Fruit fly (Drosophila melanogaster) whole organism, wandering third instar larva: ENCODE data around the gene CG31898.

Source experiments
- Abd-B ChIP-seq: fragments of >200 bp; optimal IDR thresholded peaks from 2 replicates; lab custom pipeline; 2017; ENCODE audit warnings: missing biosample characterization, missing genetic modification characterization
- CG32264 ChIP-seq: fragments of 200-800 bp; sonication (Bioruptor generic); optimal IDR thresholded peaks from 2 replicates; lab custom pipeline; 2016; ENCODE audit warnings: missing biosample characterization, missing genetic modification characterization
- CG9705 ChIP-seq: fragments of 200-800 bp; sonication (Bioruptor generic); optimal IDR thresholded peaks from 2 replicates; lab custom pipeline; 2018; ENCODE audit warnings: missing biosample characterization, mild to moderate bottlenecking, missing genetic modification characterization
- CrebA ChIP-seq: fragments of 200-800 bp; sonication (Bioruptor generic); optimal IDR thresholded peaks from 2 replicates; lab custom pipeline; 2016; ENCODE audit warnings: missing biosample characterization, mild to moderate bottlenecking, missing genetic modification characterization, borderline replicate concordance
- Dfd ChIP-seq: fragments of >200 bp; optimal IDR thresholded peaks from 2 replicates; lab custom pipeline; 2017; ENCODE audit warnings: missing biosample characterization, missing genetic modification characterization
- Dif ChIP-seq: fragments of 200-275, 200-300 bp; sonication (Bioruptor generic); optimal IDR thresholded peaks from 2 replicates; lab custom pipeline; 2018; ENCODE audit warnings: missing biosample characterization, missing genetic modification characterization; ENCODE audit not compliant: partially characterized antibody
- HLH106 ChIP-seq: fragments of 200-800 bp; optimal IDR thresholded peaks from 3 replicates; lab custom pipeline; 2019; ENCODE audit warnings: missing biosample characterization, mild to moderate bottlenecking, missing genetic modification characterization, moderate library complexity
- Hr78 ChIP-seq: fragments of >200 bp; optimal IDR thresholded peaks from 2 replicates; lab custom pipeline; 2017; ENCODE audit warnings: missing biosample characterization, missing genetic modification characterization
- Hr83 ChIP-seq: fragments of 200-300 bp; sonication (Bioruptor generic); optimal IDR thresholded peaks from 2 replicates; lab custom pipeline; 2016; ENCODE audit warnings: missing biosample characterization, mild to moderate bottlenecking, missing genetic modification characterization, moderate library complexity; ENCODE audit not compliant: poor library complexity, severe bottlenecking
- Jra ChIP-seq: sonication (Bioruptor generic); optimal IDR thresholded peaks from 2 replicates; lab custom pipeline; 2016; ENCODE audit warnings: missing biosample characterization, missing genetic modification characterization
- Mio ChIP-seq: sonication (Bioruptor generic); optimal IDR thresholded peaks from 2 replicates; lab custom pipeline; 2016; ENCODE audit warnings: missing biosample characterization, missing genetic modification characterization
- Myc ChIP-seq: fragments of >200 bp; optimal IDR thresholded peaks from 2 replicates; lab custom pipeline; 2017
- N ChIP-seq: fragments of >200 bp; optimal IDR thresholded peaks from 2 replicates; lab custom pipeline; 2018; ENCODE audit warnings: missing biosample characterization, missing external identifiers, missing genetic modification characterization
- OdsH ChIP-seq: fragments of 200-800 bp; sonication (Bioruptor generic); optimal IDR thresholded peaks from 2 replicates; lab custom pipeline; 2016; ENCODE audit warnings: missing biosample characterization, mild to moderate bottlenecking, missing genetic modification characterization
- Rel ChIP-seq, 2 experiments: fragments of 200-800 bp; sonication (Bioruptor generic) in 1 of 2; optimal IDR thresholded peaks; 2 replicates in 1 of 2; 3 replicates in 1 of 2; lab custom pipeline; 2016 to 2019; ENCODE audit warnings: mild to moderate bottlenecking in 2 of 2, missing biosample characterization in 2 of 2, missing genetic modification characterization in 2 of 2, moderate library complexity in 1 of 2
- Sp1 ChIP-seq: fragments of 200-800 bp; sonication (Bioruptor generic); optimal IDR thresholded peaks from 3 replicates; lab custom pipeline; 2019; ENCODE audit warnings: missing biosample characterization, mild to moderate bottlenecking, missing genetic modification characterization, moderate library complexity
- Vsx2 ChIP-seq: fragments of 200-300, 225-300 bp; sonication (Bioruptor generic); optimal IDR thresholded peaks from 2 replicates; lab custom pipeline; 2018; ENCODE audit warnings: missing biosample characterization, missing genetic modification characterization; ENCODE audit not compliant: partially characterized antibody
- br ChIP-seq: fragments of 200-800 bp; sonication (Bioruptor generic); optimal IDR thresholded peaks from 2 replicates; lab custom pipeline; 2016; ENCODE audit warnings: missing biosample characterization, missing genetic modification characterization
- brk ChIP-seq: fragments of 200-800 bp; sonication (Bioruptor generic); optimal IDR thresholded peaks from 2 replicates; lab custom pipeline; 2016; ENCODE audit warnings: missing biosample characterization, mild to moderate bottlenecking, missing genetic modification characterization
- dl ChIP-seq, 2 experiments: fragments of 175-275, 200-275 bp in 1 of 2; fragments of 200-275 bp in 1 of 2; sonication (Bioruptor generic); optimal IDR thresholded peaks; lab custom pipeline; 2018; ENCODE audit warnings: mild to moderate bottlenecking in 2 of 2, missing biosample characterization in 2 of 2, missing genetic modification characterization in 2 of 2, moderate library complexity in 2 of 2; ENCODE audit not compliant: partially characterized antibody in 2 of 2, insufficient read depth in 1 of 2
- dsf ChIP-seq: sonication (Bioruptor generic); optimal IDR thresholded peaks from 2 replicates; lab custom pipeline; 2016; ENCODE audit warnings: missing biosample characterization, missing genetic modification characterization, borderline replicate concordance
- ey ChIP-seq: fragments of 200-800 bp; sonication (Bioruptor generic); optimal IDR thresholded peaks from 2 replicates; lab custom pipeline; 2016; ENCODE audit warnings: missing biosample characterization, missing genetic modification characterization
- foxo ChIP-seq, 2 experiments: fragments of 200-800 bp; sonication (Bioruptor generic); optimal IDR thresholded peaks; 2 replicates in 1 of 2; 3 replicates in 1 of 2; lab custom pipeline; 2016 to 2017; ENCODE audit warnings: missing biosample characterization in 2 of 2, missing genetic modification characterization in 2 of 2
- fru ChIP-seq: fragments of 200-800 bp; sonication (Bioruptor generic); optimal IDR thresholded peaks from 3 replicates; lab custom pipeline; 2016; ENCODE audit warnings: missing biosample characterization, mild to moderate bottlenecking, missing genetic modification characterization
- h ChIP-seq: fragments of 200-800 bp; sonication (Bioruptor generic); optimal IDR thresholded peaks from 3 replicates; lab custom pipeline; 2016; ENCODE audit warnings: missing biosample characterization, mild to moderate bottlenecking, missing genetic modification characterization
- jim ChIP-seq: fragments of 175-275, 200-325 bp; sonication (Bioruptor generic); optimal IDR thresholded peaks from 2 replicates; lab custom pipeline; 2016; ENCODE audit warnings: missing biosample characterization, mild to moderate bottlenecking, missing genetic modification characterization
- lola ChIP-seq: fragments of >200 bp; optimal IDR thresholded peaks from 2 replicates; lab custom pipeline; 2017; ENCODE audit warnings: missing biosample characterization, missing genetic modification characterization
- pan ChIP-seq: fragments of >200 bp; optimal IDR thresholded peaks from 2 replicates; lab custom pipeline; 2017
- psq ChIP-seq: fragments of 200-800 bp; sonication (Bioruptor generic); optimal IDR thresholded peaks from 3 replicates; lab custom pipeline; 2017; ENCODE audit warnings: missing biosample characterization, mild to moderate bottlenecking, missing genetic modification characterization, moderate library complexity
- rgr ChIP-seq: fragments of 200-800 bp; sonication (Bioruptor generic); optimal IDR thresholded peaks from 3 replicates; lab custom pipeline; 2016; ENCODE audit warnings: missing biosample characterization, mild to moderate bottlenecking, missing genetic modification characterization
- sv ChIP-seq: fragments of 200-800 bp; sonication (Bioruptor generic); optimal IDR thresholded peaks from 3 replicates; lab custom pipeline; 2016; ENCODE audit warnings: missing biosample characterization, missing genetic modification characterization
- tai ChIP-seq: sonication (Bioruptor generic); optimal IDR thresholded peaks from 2 replicates; lab custom pipeline; 2016; ENCODE audit warnings: missing biosample characterization, missing genetic modification characterization
- woc ChIP-seq: sonication (Bioruptor generic); optimal IDR thresholded peaks from 2 replicates; lab custom pipeline; 2016; ENCODE audit warnings: missing biosample characterization, mild to moderate bottlenecking, missing genetic modification characterization

The CG31898 gene

dm6 chr2L:8384985-8385519 lies 15.2 kb upstream of the CG31898 start:
- TF ChIP-seq br (no peak), HLH106 (tag; lab: Kevin White, UChicago) (no peak), ey (GFP tag; lab: Kevin White, UChicago) (no peak), tai (no peak), dsf (no peak), Dfd (GFP tag; lab: Kevin White, UChicago) (no peak), Sp1 (no peak), CrebA (GFP tag; lab: Kevin White, UChicago) (no peak), h (GFP tag; lab: Kevin White, UChicago) (no peak), Myc (lab: Kevin White, UChicago) (no peak), pan (lab: Kevin White, UChicago) (no peak), psq (GFP tag; lab: Kevin White, UChicago) (no peak), brk (no peak), Mio (GFP tag; lab: Kevin White, UChicago) (no peak), CG9705 (GFP tag; lab: Kevin White, UChicago) (no peak)

dm6 chr2L:8385849-8386248 lies 14.4 kb upstream of the CG31898 start:
- TF ChIP-seq OdsH (GFP tag; lab: Kevin White, UChicago) (no peak), tai (no peak), Vsx2 (no peak), lola (GFP tag; lab: Kevin White, UChicago) (no peak), Mio (GFP tag; lab: Kevin White, UChicago) (no peak), Rel (GFP tag; optimal IDR thresholded peaks at IDR 0.05; lab: Kevin White, UChicago) (no peak), Rel (tag; optimal IDR thresholded peaks at IDR 0.05; lab: Kevin White, UChicago) (no peak), Abd-B (no peak), Sp1 (no peak), foxo (GFP tag; optimal IDR thresholded peaks at IDR 0.05; lab: Kevin White, UChicago) (no peak), Hr83 (GFP tag; lab: Kevin White, UChicago) (no peak)

DNA sequence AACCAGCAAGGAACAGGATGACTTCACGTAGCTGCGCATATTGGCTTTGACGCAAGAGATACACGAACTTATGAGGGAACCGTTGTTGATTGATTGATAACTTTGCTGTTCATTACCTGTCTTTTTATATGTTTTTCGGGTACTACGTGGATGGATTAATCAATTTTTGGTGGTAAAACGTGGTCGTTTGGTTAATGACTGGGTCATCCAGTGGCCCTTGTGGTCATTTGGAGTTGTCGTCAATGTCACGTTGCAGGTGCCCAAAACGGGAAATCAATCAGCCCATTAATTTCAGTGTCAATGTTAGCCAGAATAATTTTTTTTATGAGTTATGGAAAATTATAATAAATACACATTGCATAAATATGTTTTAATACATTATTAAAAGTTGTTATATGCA lies 11.0 kb upstream of the CG31898 start, which contains the start of gene CG42819:
TSS of gene CG42819 (minus strand) at position 101 of the 400 bp plus-strand sequence.
- no peak for TF ChIP-seq Mio (GFP tag; lab: Kevin White, UChicago)
- no peak for TF ChIP-seq CG32264 (GFP tag; lab: Kevin White, UChicago)
- TF ChIP-seq HLH106 (tag; lab: Kevin White, UChicago): no peak
- TF ChIP-seq Dif: no peak
- no peak for TF ChIP-seq Jra (GFP tag; lab: Kevin White, UChicago)
- no peak for TF ChIP-seq CG9705 (GFP tag; lab: Kevin White, UChicago)
- TF ChIP-seq pan (lab: Kevin White, UChicago): no peak
- no peak for TF ChIP-seq CrebA (GFP tag; lab: Kevin White, UChicago)
- TF ChIP-seq foxo (GFP tag; optimal IDR thresholded peaks at IDR 0.05; lab: Kevin White, UChicago): no peak
- no peak for TF ChIP-seq br
- no peak for TF ChIP-seq jim (GFP tag; lab: Kevin White, UChicago)
- no peak for TF ChIP-seq tai
- TF ChIP-seq Myc (lab: Kevin White, UChicago): no peak
- TF ChIP-seq ey (GFP tag; lab: Kevin White, UChicago): no peak
- TF ChIP-seq OdsH (GFP tag; lab: Kevin White, UChicago): no peak
- no peak for TF ChIP-seq Sp1
- TF ChIP-seq N (GFP tag; lab: Kevin White, UChicago): no peak
- TF ChIP-seq dl (GFP tag; optimal IDR thresholded peaks at IDR 0.05; lab: Kevin White, UChicago; ENCODE audit: insufficient read depth in 1 of 2, partially characterized antibody in 2 of 2): no peak

dm6 chr2L:8392298-8392697 lies 7.9 kb upstream of the CG31898 start, which contains the start of gene CG42820:
TSS of gene CG42820 (minus strand) at chr2L:8392398.
- TF ChIP-seq jim (GFP tag; lab: Kevin White, UChicago): no peak
- no peak for TF ChIP-seq N (GFP tag; lab: Kevin White, UChicago)
- no peak for TF ChIP-seq CG9705 (GFP tag; lab: Kevin White, UChicago)
- TF ChIP-seq foxo (GFP tag; optimal IDR thresholded peaks at IDR 0.05; lab: Kevin White, UChicago): no peak
- TF ChIP-seq HLH106 (tag; lab: Kevin White, UChicago): no peak
- no peak for TF ChIP-seq rgr (GFP tag; lab: Kevin White, UChicago)
- TF ChIP-seq fru (GFP tag; lab: Kevin White, UChicago): no peak
- TF ChIP-seq dl (GFP tag; optimal IDR thresholded peaks at IDR 0.05; lab: Kevin White, UChicago; ENCODE audit: insufficient read depth in 1 of 2, partially characterized antibody in 2 of 2): no peak
- TF ChIP-seq woc: no peak
- no peak for TF ChIP-seq dsf
- no peak for TF ChIP-seq sv
- TF ChIP-seq lola (GFP tag; lab: Kevin White, UChicago): no peak
- no peak for TF ChIP-seq psq (GFP tag; lab: Kevin White, UChicago)
- no peak for TF ChIP-seq Hr78 (GFP tag; lab: Kevin White, UChicago)
- no peak for TF ChIP-seq Jra (GFP tag; lab: Kevin White, UChicago)
- no peak for TF ChIP-seq OdsH (GFP tag; lab: Kevin White, UChicago)
